Worm (Caenorhabditis elegans) whole organism, L3 larva: ENCODE results near the gene daf-14.

Source experiments
- aly-2 ChIP-seq: fragments of 150-350 bp; optimal IDR thresholded peaks from 2 replicates; lab custom pipeline; 2014; ENCODE audit warnings: missing biosample characterization, missing genetic modification characterization
- ama-1 ChIP-seq: fragments of 150-350 bp; optimal IDR thresholded peaks from 2 replicates; lab custom pipeline; 2018
- ceh-9 ChIP-seq: sonication (generic microtip); optimal IDR thresholded peaks from 2 replicates; lab custom pipeline; 2018; ENCODE audit warnings: missing biosample characterization, missing genetic modification characterization
- egl-27 ChIP-seq: sonication (generic microtip); optimal IDR thresholded peaks from 4 replicates; lab custom pipeline; 2017; ENCODE audit warnings: missing biosample characterization, missing genetic modification reagents, missing genetic modification characterization
- egl-5 ChIP-seq: fragments of 150-350 bp; optimal IDR thresholded peaks from 2 replicates; lab custom pipeline; 2017; ENCODE audit warnings: missing biosample characterization, missing genetic modification reagents, missing genetic modification characterization, inconsistent platforms
- elt-1 ChIP-seq: fragments of 150-350 bp; optimal IDR thresholded peaks from 2 replicates; lab custom pipeline; 2014; ENCODE audit warnings: missing biosample characterization, missing genetic modification characterization
- elt-2 ChIP-seq: sonication (generic microtip); optimal IDR thresholded peaks from 2 replicates; lab custom pipeline; 2016; ENCODE audit warnings: missing genetic modification reagents, mild to moderate bottlenecking, missing genetic modification characterization, missing compliant biosample characterization
- eor-1 ChIP-seq, 2 experiments: fragments of 150-350 bp; optimal IDR thresholded peaks; 2 replicates each; lab custom pipeline; 2014 to 2018; ENCODE audit warnings: missing biosample characterization in 2 of 2, missing genetic modification characterization in 2 of 2
- fkh-10 ChIP-seq: sonication (generic microtip); optimal IDR thresholded peaks from 2 replicates; lab custom pipeline; 2017; ENCODE audit warnings: missing biosample characterization, missing genetic modification reagents, missing genetic modification characterization
- fkh-2 ChIP-seq: fragments of 150-350 bp; optimal IDR thresholded peaks from 2 replicates; lab custom pipeline; 2014; ENCODE audit warnings: missing biosample characterization, missing genetic modification reagents, missing genetic modification characterization
- fos-1 ChIP-seq: fragments of 150-350 bp; optimal IDR thresholded peaks from 2 replicates; lab custom pipeline; 2014; ENCODE audit warnings: missing biosample characterization, missing genetic modification characterization
- hmg-11 ChIP-seq: sonication (generic microtip); optimal IDR thresholded peaks from 2 replicates; lab custom pipeline; 2016; ENCODE audit warnings: missing genetic modification characterization, missing compliant biosample characterization
- jun-1 ChIP-seq: fragments of 150-350 bp; optimal IDR thresholded peaks from 2 replicates; lab custom pipeline; 2014; ENCODE audit warnings: missing biosample characterization, missing genetic modification reagents, missing genetic modification characterization
- lin-15B ChIP-seq: fragments of 150-350 bp; optimal IDR thresholded peaks from 2 replicates; lab custom pipeline; 2014; ENCODE audit warnings: missing biosample characterization, missing genetic modification characterization
- lin-39 ChIP-seq: fragments of 150-350 bp; optimal IDR thresholded peaks from 2 replicates; lab custom pipeline; 2018; ENCODE audit warnings: missing biosample characterization, missing genetic modification reagents, missing genetic modification characterization
- lsy-12 ChIP-seq: sonication (generic microtip); optimal IDR thresholded peaks from 2 replicates; lab custom pipeline; 2016; ENCODE audit warnings: mild to moderate bottlenecking, missing genetic modification characterization, missing compliant biosample characterization
- nfya-1 ChIP-seq: sonication (generic microtip); optimal IDR thresholded peaks from 2 replicates; lab custom pipeline; 2017; ENCODE audit warnings: missing genetic modification characterization, mild to moderate bottlenecking, missing compliant biosample characterization, antibody characterized with exemption, moderate library complexity; ENCODE audit not compliant: insufficient read depth
- nhr-11 ChIP-seq: fragments of 150-350 bp; optimal IDR thresholded peaks from 2 replicates; lab custom pipeline; 2014; ENCODE audit warnings: missing biosample characterization, missing genetic modification characterization
- nhr-12 ChIP-seq: fragments of 150-350 bp; optimal IDR thresholded peaks from 2 replicates; lab custom pipeline; 2014; ENCODE audit warnings: missing biosample characterization, missing genetic modification characterization
- nhr-23 ChIP-seq: fragments of 150-350 bp; optimal IDR thresholded peaks from 2 replicates; lab custom pipeline; 2014; ENCODE audit warnings: missing biosample characterization, missing genetic modification reagents, missing genetic modification characterization
- nhr-25 ChIP-seq: sonication (generic microtip); optimal IDR thresholded peaks from 2 replicates; lab custom pipeline; 2017; ENCODE audit warnings: missing biosample characterization, missing genetic modification characterization
- nhr-76 ChIP-seq: fragments of 150-350 bp; sonication (generic microtip); optimal IDR thresholded peaks from 5 replicates; lab custom pipeline; 2014; ENCODE audit warnings: missing biosample characterization, missing genetic modification characterization
- pha-4 ChIP-seq: fragments of 150-350 bp; optimal IDR thresholded peaks from 2 replicates; lab custom pipeline; 2014; ENCODE audit warnings: missing biosample characterization, missing genetic modification reagents, missing genetic modification characterization
- pqm-1 ChIP-seq: fragments of 150-350 bp; optimal IDR thresholded peaks from 2 replicates; lab custom pipeline; 2017; ENCODE audit warnings: missing biosample characterization, missing genetic modification characterization, inconsistent platforms
- sea-2 ChIP-seq: fragments of 150-350 bp; sonication (generic microtip); optimal IDR thresholded peaks from 4 replicates; lab custom pipeline; 2014; ENCODE audit warnings: missing biosample characterization, missing genetic modification reagents, missing genetic modification characterization
- skn-1 ChIP-seq: fragments of 150-350 bp; optimal IDR thresholded peaks from 2 replicates; lab custom pipeline; 2014; ENCODE audit warnings: missing biosample characterization, missing genetic modification characterization
- snpc-4 ChIP-seq: fragments of 150-350 bp; optimal IDR thresholded peaks from 2 replicates; lab custom pipeline; 2014; ENCODE audit warnings: missing biosample characterization, missing genetic modification characterization
- unc-39 ChIP-seq: sonication (generic microtip); optimal IDR thresholded peaks from 4 replicates; lab custom pipeline; 2017; ENCODE audit warnings: missing biosample characterization, missing genetic modification characterization
- unc-62 ChIP-seq: fragments of 150-350 bp; sonication (generic microtip); optimal IDR thresholded peaks from 4 replicates; lab custom pipeline; 2014; ENCODE audit warnings: missing biosample characterization, missing genetic modification reagents, missing genetic modification characterization
- zag-1 ChIP-seq: fragments of 150-350 bp; optimal IDR thresholded peaks from 2 replicates; lab custom pipeline; 2014; ENCODE audit warnings: missing biosample characterization, missing genetic modification characterization

Gene daf-14

ce11 chrIV:10281482-10281881 lies 31.1 kb downstream of the daf-14 start, which contains the start of gene thk-1:
TSS of gene thk-1 (minus strand) at chrIV:10281582.
- no peak for TF ChIP-seq fkh-2
- TF ChIP-seq nhr-76 (tag; lab: Kevin White, UChicago) = no peak
- TF ChIP-seq aly-2 (tag; lab: Kevin White, UChicago) = no peak
- peak; percentile 42 for TF ChIP-seq elt-2 (tag; lab: Kevin White, UChicago)
- peak; percentile 15 for TF ChIP-seq pqm-1
- no peak for TF ChIP-seq elt-1 (tag; lab: Kevin White, UChicago)

- TF ChIP-seq lin-39 (peak; percentile 37), egl-27 (tag; lab: Kevin White, UChicago) (peak; percentile 9), hmg-11 (peak; percentile 88), zag-1 (tag; lab: Kevin White, UChicago) (no peak), snpc-4 (tag; lab: Kevin White, UChicago) (peak; percentile 73), pha-4 (peak; percentile 88), eor-1 (tag; optimal IDR thresholded peaks at IDR 0.05; lab: Kevin White, UChicago) (no peak), unc-39 (no peak), nfya-1 (peak; percentile 86), lsy-12 (tag; lab: Kevin White, UChicago) (peak; percentile 5), nhr-11 (no peak), pqm-1 (peak; percentile 29), lin-15B (tag; lab: Kevin White, UChicago) (peak; percentile 85), nhr-25 (tag; lab: Kevin White, UChicago) (peak; percentile 68), elt-2 (tag; lab: Kevin White, UChicago) (peak; percentile 54), nhr-23 (tag; lab: Kevin White, UChicago) (peak; percentile 33)
- TF ChIP-seq, all 47 proteins: peak for 12
Measured at ce11 chrIV:10284194-10284910, 33.9 kb downstream of the daf-14 start, which contains the start of gene rad-51. TSS of gene rad-51 (minus strand) at chrIV:10284244.

ce11 chrIV:10285328-10285727 lies 34.9 kb downstream of the daf-14 start:
- TF ChIP-seq egl-5 (no peak), nhr-11 (no peak), pqm-1 (no peak), fos-1 (no peak), unc-62 (no peak), lin-15B (tag; lab: Kevin White, UChicago) (no peak), lsy-12 (tag; lab: Kevin White, UChicago) (no peak), nhr-25 (tag; lab: Kevin White, UChicago) (no peak), jun-1 (tag; lab: Kevin White, UChicago) (no peak), ama-1 (lab: Kevin White, UChicago) (no peak)
- TF ChIP-seq, all 47 proteins: peak for 0

ce11 chrIV:10286655-10287054 lies 36.2 kb downstream of the daf-14 start, which contains the start of gene ebax-1:
TSS of gene ebax-1 (plus strand) at chrIV:10286955.
- TF ChIP-seq lin-39 (no peak), sea-2 (no peak), pha-4 (no peak), ceh-9 (tag; lab: Kevin White, UChicago) (no peak), nhr-12 (tag; lab: Kevin White, UChicago) (no peak), ama-1 (lab: Kevin White, UChicago) (no peak), fkh-10 (no peak), nhr-76 (tag; lab: Kevin White, UChicago) (no peak), skn-1 (tag; lab: Kevin White, UChicago) (no peak), unc-62 (no peak), lin-15B (tag; lab: Kevin White, UChicago) (no peak)

ce11 chrIV:10288575-10288974 lies 38.1 kb downstream of the daf-14 start:
- no peak for TF ChIP-seq ceh-9 (tag; lab: Kevin White, UChicago)

- no peak for TF ChIP-seq skn-1 (tag; lab: Kevin White, UChicago)
- no peak for TF ChIP-seq lin-39
- TF ChIP-seq lsy-12 (tag; lab: Kevin White, UChicago) = no peak
- no peak for TF ChIP-seq nfya-1
Measured at ce11 chrIV:10294030-10294429, 43.6 kb downstream of the daf-14 start, which contains the start of gene R09E10.6. TSS of gene R09E10.6 (minus strand) at chrIV:10294130.
